Fruit fly (Drosophila melanogaster) whole organism, wandering third instar larva: Measurements from ENCODE around the gene cysu.

Experiments
- Abd-B ChIP-seq: fragments of >200 bp; optimal IDR thresholded peaks from 2 replicates; lab custom pipeline; 2017; ENCODE audit warnings: missing biosample characterization, missing genetic modification characterization
- CG32264 ChIP-seq: fragments of 200-800 bp; sonication (Bioruptor generic); optimal IDR thresholded peaks from 2 replicates; lab custom pipeline; 2016; ENCODE audit warnings: missing biosample characterization, missing genetic modification characterization
- CrebA ChIP-seq: fragments of 200-800 bp; sonication (Bioruptor generic); optimal IDR thresholded peaks from 2 replicates; lab custom pipeline; 2016; ENCODE audit warnings: missing biosample characterization, mild to moderate bottlenecking, missing genetic modification characterization, borderline replicate concordance
- Dfd ChIP-seq: fragments of >200 bp; optimal IDR thresholded peaks from 2 replicates; lab custom pipeline; 2017; ENCODE audit warnings: missing biosample characterization, missing genetic modification characterization
- Dif ChIP-seq: fragments of 200-275, 200-300 bp; sonication (Bioruptor generic); optimal IDR thresholded peaks from 2 replicates; lab custom pipeline; 2018; ENCODE audit warnings: missing biosample characterization, missing genetic modification characterization; ENCODE audit not compliant: partially characterized antibody
- HLH106 ChIP-seq: fragments of 200-800 bp; optimal IDR thresholded peaks from 3 replicates; lab custom pipeline; 2019; ENCODE audit warnings: missing biosample characterization, mild to moderate bottlenecking, missing genetic modification characterization, moderate library complexity
- Hnf4 ChIP-seq: fragments of 200-800 bp; sonication (Bioruptor generic); optimal IDR thresholded peaks from 2 replicates; lab custom pipeline; 2016; ENCODE audit warnings: missing biosample characterization, mild to moderate bottlenecking, missing genetic modification characterization
- Hr78 ChIP-seq: fragments of >200 bp; optimal IDR thresholded peaks from 2 replicates; lab custom pipeline; 2017; ENCODE audit warnings: missing biosample characterization, missing genetic modification characterization
- Jra ChIP-seq: sonication (Bioruptor generic); optimal IDR thresholded peaks from 2 replicates; lab custom pipeline; 2016; ENCODE audit warnings: missing biosample characterization, missing genetic modification characterization
- Myc ChIP-seq: fragments of >200 bp; optimal IDR thresholded peaks from 2 replicates; lab custom pipeline; 2017
- OdsH ChIP-seq: fragments of 200-800 bp; sonication (Bioruptor generic); optimal IDR thresholded peaks from 2 replicates; lab custom pipeline; 2016; ENCODE audit warnings: missing biosample characterization, mild to moderate bottlenecking, missing genetic modification characterization
- Rel ChIP-seq, 2 experiments: fragments of 200-800 bp; sonication (Bioruptor generic) in 1 of 2; optimal IDR thresholded peaks; 2 replicates in 1 of 2; 3 replicates in 1 of 2; lab custom pipeline; 2016 to 2019; ENCODE audit warnings: mild to moderate bottlenecking in 2 of 2, missing biosample characterization in 2 of 2, missing genetic modification characterization in 2 of 2, moderate library complexity in 1 of 2
- Vsx2 ChIP-seq: fragments of 200-300, 225-300 bp; sonication (Bioruptor generic); optimal IDR thresholded peaks from 2 replicates; lab custom pipeline; 2018; ENCODE audit warnings: missing biosample characterization, missing genetic modification characterization; ENCODE audit not compliant: partially characterized antibody
- br ChIP-seq: fragments of 200-800 bp; sonication (Bioruptor generic); optimal IDR thresholded peaks from 2 replicates; lab custom pipeline; 2016; ENCODE audit warnings: missing biosample characterization, missing genetic modification characterization
- dl ChIP-seq, 2 experiments: fragments of 175-275, 200-275 bp in 1 of 2; fragments of 200-275 bp in 1 of 2; sonication (Bioruptor generic); optimal IDR thresholded peaks; lab custom pipeline; 2018; ENCODE audit warnings: mild to moderate bottlenecking in 2 of 2, missing biosample characterization in 2 of 2, missing genetic modification characterization in 2 of 2, moderate library complexity in 2 of 2; ENCODE audit not compliant: partially characterized antibody in 2 of 2, insufficient read depth in 1 of 2
- dmrt93B ChIP-seq: fragments of 200-800 bp; sonication (Bioruptor generic); optimal IDR thresholded peaks from 2 replicates; lab custom pipeline; 2018; ENCODE audit warnings: missing biosample characterization, mild to moderate bottlenecking, missing genetic modification characterization
- ey ChIP-seq: fragments of 200-800 bp; sonication (Bioruptor generic); optimal IDR thresholded peaks from 2 replicates; lab custom pipeline; 2016; ENCODE audit warnings: missing biosample characterization, missing genetic modification characterization
- foxo ChIP-seq, 2 experiments: fragments of 200-800 bp; sonication (Bioruptor generic); optimal IDR thresholded peaks; 2 replicates in 1 of 2; 3 replicates in 1 of 2; lab custom pipeline; 2016 to 2017; ENCODE audit warnings: missing biosample characterization in 2 of 2, missing genetic modification characterization in 2 of 2
- h ChIP-seq: fragments of 200-800 bp; sonication (Bioruptor generic); optimal IDR thresholded peaks from 3 replicates; lab custom pipeline; 2016; ENCODE audit warnings: missing biosample characterization, mild to moderate bottlenecking, missing genetic modification characterization
- jim ChIP-seq: fragments of 175-275, 200-325 bp; sonication (Bioruptor generic); optimal IDR thresholded peaks from 2 replicates; lab custom pipeline; 2016; ENCODE audit warnings: missing biosample characterization, mild to moderate bottlenecking, missing genetic modification characterization
- lola ChIP-seq: fragments of >200 bp; optimal IDR thresholded peaks from 2 replicates; lab custom pipeline; 2017; ENCODE audit warnings: missing biosample characterization, missing genetic modification characterization
- pan ChIP-seq: fragments of >200 bp; optimal IDR thresholded peaks from 2 replicates; lab custom pipeline; 2017
- psq ChIP-seq: fragments of 200-800 bp; sonication (Bioruptor generic); optimal IDR thresholded peaks from 3 replicates; lab custom pipeline; 2017; ENCODE audit warnings: missing biosample characterization, mild to moderate bottlenecking, missing genetic modification characterization, moderate library complexity
- rgr ChIP-seq: fragments of 200-800 bp; sonication (Bioruptor generic); optimal IDR thresholded peaks from 3 replicates; lab custom pipeline; 2016; ENCODE audit warnings: missing biosample characterization, mild to moderate bottlenecking, missing genetic modification characterization
- sage ChIP-seq: fragments of 200-800 bp; sonication (Bioruptor generic); optimal IDR thresholded peaks from 2 replicates; lab custom pipeline; 2016; ENCODE audit warnings: missing biosample characterization, mild to moderate bottlenecking, missing genetic modification characterization
- sv ChIP-seq: fragments of 200-800 bp; sonication (Bioruptor generic); optimal IDR thresholded peaks from 3 replicates; lab custom pipeline; 2016; ENCODE audit warnings: missing biosample characterization, missing genetic modification characterization
- tai ChIP-seq: sonication (Bioruptor generic); optimal IDR thresholded peaks from 2 replicates; lab custom pipeline; 2016; ENCODE audit warnings: missing biosample characterization, missing genetic modification characterization
- usp ChIP-seq: fragments of >200 bp; optimal IDR thresholded peaks from 2 replicates; lab custom pipeline; 2017; ENCODE audit warnings: missing biosample characterization, missing genetic modification characterization
- woc ChIP-seq: sonication (Bioruptor generic); optimal IDR thresholded peaks from 2 replicates; lab custom pipeline; 2016; ENCODE audit warnings: missing biosample characterization, mild to moderate bottlenecking, missing genetic modification characterization

Gene cysu

DNA sequence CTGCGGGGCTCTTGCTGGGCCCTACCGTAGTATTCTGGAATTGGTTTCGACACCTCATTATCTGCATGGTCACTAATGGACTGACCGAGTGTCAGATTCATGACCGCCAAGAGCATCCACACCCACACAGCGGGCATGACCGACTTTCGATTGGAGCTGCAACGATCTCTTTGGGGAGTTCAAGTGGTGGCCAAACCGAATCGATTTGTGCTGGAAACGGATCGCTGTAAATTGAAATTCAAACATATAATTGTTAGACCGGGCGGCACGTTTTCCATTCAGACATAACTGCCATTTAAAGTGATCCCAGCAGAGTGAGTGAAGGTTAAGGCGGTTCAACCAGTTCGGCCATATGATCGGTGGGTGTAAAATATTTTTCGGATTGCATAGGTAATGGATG lies 19.2 kb upstream of the cysu start, which contains the start of the genes CG42824 and CG42798:
Gene CG42824 (minus strand): TSS at position 101 of the 400 bp plus-strand sequence.
Gene CG42798 (plus strand): TSS at position 268 of the 400 bp plus-strand sequence.
- TF ChIP-seq psq: no peak
- TF ChIP-seq jim (GFP tag; lab: Kevin White, UChicago): no peak
- TF ChIP-seq rgr (GFP tag; lab: Kevin White, UChicago): no peak
- no peak for TF ChIP-seq foxo (GFP tag; optimal IDR thresholded peaks at IDR 0.05; lab: Kevin White, UChicago)
- no peak for TF ChIP-seq Hnf4
- no peak for TF ChIP-seq dl (GFP tag; optimal IDR thresholded peaks at IDR 0.05; lab: Kevin White, UChicago; ENCODE audit: insufficient read depth in 1 of 2, partially characterized antibody in 2 of 2)
- TF ChIP-seq CG32264 (GFP tag; lab: Kevin White, UChicago): no peak
- no peak for TF ChIP-seq sv (GFP tag; lab: Kevin White, UChicago)
- TF ChIP-seq Dfd: no peak
- no peak for TF ChIP-seq Hr78 (GFP tag; lab: Kevin White, UChicago)
- TF ChIP-seq dmrt93B (GFP tag; lab: Kevin White, UChicago): no peak
- no peak for TF ChIP-seq woc (GFP tag; lab: Kevin White, UChicago)
- no peak for TF ChIP-seq pan (lab: Kevin White, UChicago)
- no peak for TF ChIP-seq OdsH (GFP tag; lab: Kevin White, UChicago)
- TF ChIP-seq Myc (lab: Kevin White, UChicago): no peak
- TF ChIP-seq Abd-B (GFP tag; lab: Kevin White, UChicago): no peak
- TF ChIP-seq sage: no peak
- no peak for TF ChIP-seq Jra (GFP tag; lab: Kevin White, UChicago)
- no peak for TF ChIP-seq CrebA (GFP tag; lab: Kevin White, UChicago)

- no peak for TF ChIP-seq tai (GFP tag; lab: Kevin White, UChicago)
- TF ChIP-seq Dif: no peak
- TF ChIP-seq CrebA (GFP tag; lab: Kevin White, UChicago): no peak
These were observed 18.0 kb upstream of the cysu start, which contains the start of gene CG17283 for dm6 chr3R:17407576-17407975. TSS of gene CG17283 (plus strand) at chr3R:17407876.

dm6 chr3R:17409319-17409718 lies 16.2 kb upstream of the cysu start, which contains the start of gene CG5860:
TSS of gene CG5860 (plus strand) at chr3R:17409619.
- no peak for TF ChIP-seq CG32264 (GFP tag; lab: Kevin White, UChicago)
- no peak for TF ChIP-seq foxo (GFP tag; optimal IDR thresholded peaks at IDR 0.05; lab: Kevin White, UChicago)
- TF ChIP-seq CrebA (GFP tag; lab: Kevin White, UChicago): no peak
- TF ChIP-seq h (GFP tag; lab: Kevin White, UChicago): no peak
- TF ChIP-seq Hnf4: no peak
- TF ChIP-seq lola (GFP tag; lab: Kevin White, UChicago): no peak
- TF ChIP-seq Jra (GFP tag; lab: Kevin White, UChicago): no peak
- no peak for TF ChIP-seq jim (GFP tag; lab: Kevin White, UChicago)
- TF ChIP-seq tai (GFP tag; lab: Kevin White, UChicago): no peak
- no peak for TF ChIP-seq Vsx2
- no peak for TF ChIP-seq Rel (GFP tag; optimal IDR thresholded peaks at IDR 0.05; lab: Kevin White, UChicago)
- TF ChIP-seq Rel (tag; optimal IDR thresholded peaks at IDR 0.05; lab: Kevin White, UChicago): no peak
- no peak for TF ChIP-seq psq
- no peak for TF ChIP-seq Abd-B (GFP tag; lab: Kevin White, UChicago)
- no peak for TF ChIP-seq Myc (lab: Kevin White, UChicago)
- TF ChIP-seq sage: no peak

DNA sequence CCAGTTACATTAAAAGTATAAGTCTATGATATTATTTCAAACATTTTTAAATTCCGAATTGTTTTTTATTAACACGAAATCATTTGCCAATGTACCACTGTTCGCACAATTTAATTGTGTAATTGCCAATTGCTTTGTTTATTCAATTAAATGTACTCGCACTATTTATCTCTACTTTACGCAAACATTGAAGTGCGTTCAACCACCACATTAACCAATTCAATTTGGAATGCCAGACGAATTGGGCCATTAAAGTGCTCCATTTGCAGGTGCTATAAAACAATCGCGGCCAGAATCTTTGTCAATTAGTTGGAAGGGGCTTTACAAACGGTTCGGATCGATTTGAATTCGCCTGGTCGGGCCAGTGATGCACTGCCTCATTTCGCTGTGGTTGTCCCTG lies 14.8 kb upstream of the cysu start, which contains the start of gene CG5863:
Gene CG5863 (plus strand): TSS at position 301 of the 400 bp plus-strand sequence.
- no peak for TF ChIP-seq Hnf4
- no peak for TF ChIP-seq ey (GFP tag; lab: Kevin White, UChicago)
- no peak for TF ChIP-seq tai (GFP tag; lab: Kevin White, UChicago)
- TF ChIP-seq Dif: no peak

DNA sequence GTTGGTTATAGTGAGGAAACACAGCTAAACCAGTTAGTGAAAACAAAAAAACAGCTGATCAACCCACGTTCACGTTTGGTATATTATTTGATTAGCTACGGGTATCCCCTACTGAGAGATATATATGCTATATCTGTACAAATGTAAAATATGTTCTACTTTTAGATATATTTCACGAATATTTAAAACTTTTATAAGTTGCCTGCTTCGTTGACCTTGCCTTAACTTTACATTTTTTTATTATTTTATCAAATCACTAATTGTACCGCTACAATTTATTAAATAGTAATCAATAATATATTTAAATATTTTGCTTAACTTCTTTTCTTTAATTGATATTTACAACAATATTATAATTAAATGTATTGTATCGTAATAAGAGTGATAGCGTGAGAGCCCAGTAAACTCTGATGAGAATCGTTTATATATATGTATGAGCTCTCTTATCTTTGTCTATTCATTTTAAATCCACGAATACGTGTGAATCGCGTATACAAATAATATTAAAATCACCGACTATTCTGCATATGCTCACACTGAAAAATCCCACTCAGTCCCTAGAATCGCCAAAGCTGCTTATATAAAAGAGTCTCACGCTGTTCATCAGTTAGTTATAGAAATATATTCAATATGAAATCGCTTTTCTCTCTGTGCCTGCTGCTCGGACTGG lies 13.0 kb upstream of the cysu start, which contains the start of gene CG42821:
Gene CG42821 (plus strand): TSS at position 620 of the 670 bp plus-strand sequence.
- no peak for TF ChIP-seq br
- TF ChIP-seq HLH106: no peak
- no peak for TF ChIP-seq usp (GFP tag; lab: Kevin White, UChicago)
